Fruit fly (Drosophila melanogaster) whole organism, pupa: ENCODE results near the gene cbt.

Experiments used
- CG13204 ChIP-seq: fragments of 200-800 bp; sonication (Bioruptor generic); optimal IDR thresholded peaks from 2 replicates; lab custom pipeline; 2018; ENCODE audit warnings: missing biosample characterization, mild to moderate bottlenecking, missing genetic modification characterization, moderate library complexity
- CG14655 ChIP-seq: fragments of 200-800 bp; sonication (Bioruptor generic); optimal IDR thresholded peaks from 3 replicates; lab custom pipeline; 2017; ENCODE audit warnings: mild to moderate bottlenecking, missing biosample characterization, missing genetic modification reagents, missing genetic modification characterization
- CG15710 ChIP-seq: fragments of 200-800 bp; sonication (Bioruptor generic); optimal IDR thresholded peaks from 2 replicates; lab custom pipeline; 2018; ENCODE audit warnings: missing biosample characterization, mild to moderate bottlenecking, missing genetic modification characterization, moderate library complexity
- CG17806 ChIP-seq: fragments of 200-800 bp; sonication (Bioruptor generic); optimal IDR thresholded peaks from 2 replicates; lab custom pipeline; 2018; ENCODE audit warnings: missing biosample characterization, mild to moderate bottlenecking, missing genetic modification characterization, moderate library complexity
- CG32121 ChIP-seq: fragments of 200-800 bp; sonication (Bioruptor generic); IDR thresholded peaks from 2 replicates; pipeline ENCODE4 v1.3.6; 2022; ENCODE audit warnings: missing biosample characterization, missing genetic modification characterization
- CG4496 ChIP-seq: fragments of 200-800 bp; sonication (Bioruptor generic); IDR thresholded peaks from 3 replicates; pipeline ENCODE4 v1.3.6; 2022; ENCODE audit warnings: missing biosample characterization, missing genetic modification characterization
- CG8159 ChIP-seq: fragments of 200-800 bp; sonication (Bioruptor generic); optimal IDR thresholded peaks from 3 replicates; lab custom pipeline; 2018; ENCODE audit warnings: missing biosample characterization, mild to moderate bottlenecking, missing genetic modification characterization, moderate library complexity
- CG9948 ChIP-seq: fragments of 200-800 bp; sonication (Bioruptor generic); optimal IDR thresholded peaks from 2 replicates; lab custom pipeline; 2018; ENCODE audit warnings: missing biosample characterization, mild to moderate bottlenecking, missing genetic modification characterization, moderate library complexity
- EcR ChIP-seq: fragments of 200-800 bp; sonication (Bioruptor generic); optimal IDR thresholded peaks from 3 replicates; lab custom pipeline; 2019; ENCODE audit warnings: missing biosample characterization, missing genetic modification characterization, mild to moderate bottlenecking, moderate library complexity, missing genetic modification reagents
- Ets98B ChIP-seq: fragments of 200-800 bp; sonication (Bioruptor generic); IDR thresholded peaks from 2 replicates; pipeline ENCODE4 v1.3.6; 2022; ENCODE audit warnings: missing biosample characterization, missing genetic modification characterization
- Pif1A ChIP-seq: fragments of 200-800 bp; sonication (Bioruptor generic); optimal IDR thresholded peaks from 3 replicates; lab custom pipeline; 2016; ENCODE audit warnings: missing biosample characterization, missing genetic modification characterization
- Pif1B ChIP-seq: fragments of 200-800 bp; sonication (Bioruptor generic); optimal IDR thresholded peaks from 3 replicates; lab custom pipeline; 2016; ENCODE audit warnings: missing biosample characterization, missing genetic modification characterization
- Snoo ChIP-seq: fragments of 200-800 bp; sonication (Bioruptor generic); optimal IDR thresholded peaks from 3 replicates; lab custom pipeline; 2017; ENCODE audit warnings: missing biosample characterization, mild to moderate bottlenecking, missing genetic modification characterization, inconsistent platforms
- rn ChIP-seq: fragments of 200-800 bp; sonication (Bioruptor generic); IDR thresholded peaks from 2 replicates; pipeline ENCODE4 v1.3.6; 2022; ENCODE audit warnings: missing biosample characterization, missing genetic modification characterization

- TF ChIP-seq CG14655 (GFP tag; lab: Kevin White, UChicago) (peak; percentile 73), CG32121 (GFP tag; lab: Robert Waterston, UW) (peak; percentile 64; the same call in 1 of the 2 replicates), CG8159 (tag; lab: Kevin White, UChicago) (peak; percentile 87), Pif1B (GFP tag; lab: Kevin White, UChicago) (peak; percentile 24), CG15710 (peak; percentile 74), rn (GFP tag; lab: Robert Waterston, UW) (no peak), CG9948 (peak; percentile 82), Ets98B (peak; percentile 67), Pif1A (GFP tag; lab: Kevin White, UChicago) (peak; percentile 49), Snoo (peak; percentile 72), CG17806 (tag; lab: Kevin White, UChicago) (peak; percentile 80), EcR (GFP tag; lab: Kevin White, UChicago) (no peak), CG13204 (no peak), CG4496 (GFP tag; lab: Robert Waterston, UW) (peak; percentile 83)
Observed at dm6 chr2L:516032-516993, 36.8 kb upstream of the cbt start.
